Fruit fly (Drosophila melanogaster): ENCODE data around the gene Nfs1.

- no peak for TF ChIP-seq MTF-1 (GFP tag; optimal IDR thresholded peaks at IDR 0.05; ENCODE audit: borderline replicate concordance)
- TF ChIP-seq zf30C (GFP tag; optimal IDR thresholded peaks at IDR 0.05): no peak
- no peak for TF ChIP-seq CG6813 (GFP tag; optimal IDR thresholded peaks at IDR 0.05)
- TF ChIP-seq MBD-R2 (GFP tag; IDR thresholded peaks at IDR 0.05): no peak
- no peak for TF ChIP-seq CG16779 (GFP tag; IDR thresholded peaks at IDR 0.05)
- TF ChIP-seq CG8388 (GFP tag; optimal IDR thresholded peaks at IDR 0.05): no peak
- no peak for TF ChIP-seq CG15696 (tag; optimal IDR thresholded peaks at IDR 0.05)
- no peak for TF ChIP-seq CG14014 (GFP tag; IDR thresholded peaks at IDR 0.05)
- TF ChIP-seq CG10462 (GFP tag; optimal IDR thresholded peaks at IDR 0.05): no peak
Observed at dm6 chr2L:12027435-12027834, 28.0 kb downstream of the Nfs1 start, which contains the start of gene dmGlut.

Data from whole organism, embryonic.